Fruit fly (Drosophila melanogaster) S2 (cell line): ENCODE data around the gene CG6878.

Source experiments
- CG8478 ChIP-seq: fragments of >200 bp; optimal IDR thresholded peaks from 2 replicates; lab custom pipeline; 2018
- CTCF ChIP-seq, 2 experiments: fragments of >200 bp; optimal IDR thresholded peaks; 2 replicates each; lab custom pipeline; 2018

DNA sequence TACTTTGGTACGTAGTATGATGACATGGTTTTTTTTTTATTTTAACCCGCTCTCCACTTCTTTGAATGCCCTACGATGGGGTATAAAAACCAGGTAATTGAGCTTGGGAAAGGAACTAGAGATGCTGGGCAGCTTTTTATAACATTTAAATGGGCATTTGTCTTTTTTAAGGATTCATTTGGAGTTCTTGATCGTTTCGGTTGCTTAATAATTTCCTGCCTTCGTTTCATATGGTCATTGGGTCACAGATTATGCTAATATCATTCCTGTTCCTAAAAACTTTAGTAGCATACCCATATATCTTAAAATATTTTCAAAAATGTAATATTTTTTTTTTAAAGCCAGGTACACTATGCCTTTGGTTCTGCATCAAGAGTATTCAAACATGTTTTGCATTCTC, 27.1 kb downstream of the CG6878 start:
- TF ChIP-seq CG8478 (lab: Kevin White, UChicago) (no peak), CTCF (optimal IDR thresholded peaks at IDR 0.05; lab: Kevin White, UChicago) (no peak)
